Fruit fly (Drosophila melanogaster) Kc167 (cell line): Measurements from ENCODE around the gene CG18048.

Source experiments
- Myc ChIP-seq: fragments of >200 bp; optimal IDR thresholded peaks from 2 replicates; lab custom pipeline; 2017; ENCODE audit warnings: missing external identifiers
- Sin3A ChIP-seq: fragments of >200 bp; optimal IDR thresholded peaks from 2 replicates; lab custom pipeline; 2018; ENCODE audit warnings: missing external identifiers
- h ChIP-seq: fragments of >200 bp; optimal IDR thresholded peaks from 3 replicates; lab custom pipeline; 2018; ENCODE audit warnings: missing external identifiers
- insv ChIP-seq: fragments of >200 bp; optimal IDR thresholded peaks from 3 replicates; lab custom pipeline; 2018; ENCODE audit warnings: missing external identifiers
- psq ChIP-seq: fragments of >200 bp; optimal IDR thresholded peaks from 2 replicates; lab custom pipeline; 2017; ENCODE audit warnings: missing external identifiers
- ttk ChIP-seq: sonication (Bioruptor generic); optimal IDR thresholded peaks from 2 replicates; lab custom pipeline; 2017; ENCODE audit warnings: missing external identifiers

- TF ChIP-seq ttk (lab: Kevin White, UChicago) (no peak), psq (lab: Kevin White, UChicago) (no peak), Myc (no peak), h (no peak), Sin3A (lab: Kevin White, UChicago) (no peak), insv (lab: Kevin White, UChicago) (no peak)
Observed at dm6 chr3R:6345814-6346213, at the start of gene CG18048, which contains the start of gene SmD2.
